Worm (Caenorhabditis elegans) whole organism, late embryonic: ENCODE data around the gene mdt-27.

Experiments used
- C08G9.2 ChIP-seq: sonication (generic microtip); optimal IDR thresholded peaks from 2 replicates; lab custom pipeline; 2016; ENCODE audit warnings: mild to moderate bottlenecking, missing genetic modification characterization, moderate library complexity, missing compliant biosample characterization
- F13H6.1 ChIP-seq: sonication (generic microtip); optimal IDR thresholded peaks from 2 replicates; lab custom pipeline; 2016; ENCODE audit warnings: missing genetic modification characterization, missing compliant biosample characterization
- K02D7.2 ChIP-seq: sonication (generic microtip); optimal IDR thresholded peaks from 2 replicates; lab custom pipeline; 2017; ENCODE audit warnings: mild to moderate bottlenecking, missing genetic modification characterization, missing compliant biosample characterization
- K09A11.1 ChIP-seq: sonication (generic microtip); optimal IDR thresholded peaks from 2 replicates; lab custom pipeline; 2017; ENCODE audit warnings: antibody characterized with exemption, mild to moderate bottlenecking, missing genetic modification characterization, missing compliant biosample characterization; ENCODE audit not compliant: insufficient read depth
- ahr-1 ChIP-seq: sonication (generic microtip); optimal IDR thresholded peaks from 2 replicates; lab custom pipeline; 2016; ENCODE audit warnings: missing genetic modification characterization, missing compliant biosample characterization
- ama-1 ChIP-seq: fragments of 150-350 bp; optimal IDR thresholded peaks from 2 replicates; lab custom pipeline; 2014
- ceh-19 ChIP-seq: fragments of 200-800 bp; sonication (Bioruptor generic); optimal IDR thresholded peaks from 2 replicates; lab custom pipeline; 2018; ENCODE audit warnings: mild to moderate bottlenecking, missing genetic modification characterization, missing compliant biosample characterization
- ceh-2 ChIP-seq: sonication (generic microtip); optimal IDR thresholded peaks from 2 replicates; lab custom pipeline; 2016; ENCODE audit warnings: missing genotype, missing genetic modification characterization, missing compliant biosample characterization
- ceh-22 ChIP-seq: sonication (generic microtip); optimal IDR thresholded peaks from 2 replicates; lab custom pipeline; 2017; ENCODE audit warnings: missing biosample characterization, missing genetic modification characterization
- ceh-24 ChIP-seq: sonication (generic microtip); optimal IDR thresholded peaks from 2 replicates; lab custom pipeline; 2016; ENCODE audit warnings: mild to moderate bottlenecking, missing genetic modification characterization, missing compliant biosample characterization
- ceh-30 ChIP-seq: fragments of 150-350 bp; optimal IDR thresholded peaks from 2 replicates; lab custom pipeline; 2014; ENCODE audit warnings: missing biosample characterization, missing genetic modification characterization
- ceh-31 ChIP-seq: sonication (generic microtip); optimal IDR thresholded peaks from 2 replicates; lab custom pipeline; 2016; ENCODE audit warnings: missing genetic modification characterization, missing compliant biosample characterization
- ceh-48 ChIP-seq: sonication (generic microtip); optimal IDR thresholded peaks from 2 replicates; lab custom pipeline; 2016; ENCODE audit warnings: missing genetic modification characterization, inconsistent platforms, missing compliant biosample characterization
- ceh-6 ChIP-seq: fragments of 200-800 bp; sonication (Bioruptor generic); optimal IDR thresholded peaks from 2 replicates; lab custom pipeline; 2018; ENCODE audit warnings: mild to moderate bottlenecking, missing genetic modification characterization, missing compliant biosample characterization
- elt-2 ChIP-seq: sonication (generic microtip); optimal IDR thresholded peaks from 2 replicates; lab custom pipeline; 2016; ENCODE audit warnings: missing genetic modification reagents, missing genetic modification characterization, missing compliant biosample characterization
- elt-4 ChIP-seq: sonication (generic microtip); optimal IDR thresholded peaks from 2 replicates; lab custom pipeline; 2016; ENCODE audit warnings: missing genetic modification characterization, missing compliant biosample characterization
- ets-4 ChIP-seq: sonication (generic microtip); optimal IDR thresholded peaks from 2 replicates; lab custom pipeline; 2016; ENCODE audit warnings: missing genetic modification characterization, missing compliant biosample characterization
- eyg-1 ChIP-seq: sonication (generic microtip); optimal IDR thresholded peaks from 2 replicates; lab custom pipeline; 2016; ENCODE audit warnings: missing genotype, missing genetic modification characterization, missing compliant biosample characterization
- fax-1 ChIP-seq: sonication (generic microtip); optimal IDR thresholded peaks from 2 replicates; lab custom pipeline; 2016; ENCODE audit warnings: missing genotype, missing genetic modification characterization, missing compliant biosample characterization
- fkh-10 ChIP-seq: fragments of 150-350 bp; optimal IDR thresholded peaks from 2 replicates; lab custom pipeline; 2014; ENCODE audit warnings: missing biosample characterization, missing genetic modification reagents, missing genetic modification characterization
- gmeb-2 ChIP-seq: sonication (generic microtip); optimal IDR thresholded peaks from 2 replicates; lab custom pipeline; 2016; ENCODE audit warnings: missing genetic modification characterization, inconsistent platforms, missing compliant biosample characterization
- hlh-8 ChIP-seq: sonication (generic microtip); optimal IDR thresholded peaks from 2 replicates; lab custom pipeline; 2016; ENCODE audit warnings: missing genotype, missing genetic modification characterization, missing compliant biosample characterization
- lim-6 ChIP-seq: sonication (generic microtip); optimal IDR thresholded peaks from 2 replicates; lab custom pipeline; 2016; ENCODE audit warnings: missing genetic modification characterization, missing compliant biosample characterization
- madf-2 ChIP-seq: sonication (generic microtip); optimal IDR thresholded peaks from 2 replicates; lab custom pipeline; 2017; ENCODE audit warnings: missing genetic modification characterization, missing compliant biosample characterization
- mec-3 ChIP-seq: sonication (generic microtip); optimal IDR thresholded peaks from 2 replicates; lab custom pipeline; 2016; ENCODE audit warnings: borderline replicate concordance, missing genetic modification characterization, missing compliant biosample characterization
- nfya-1 ChIP-seq: sonication (generic microtip); optimal IDR thresholded peaks from 2 replicates; lab custom pipeline; 2017; ENCODE audit warnings: missing genetic modification characterization, mild to moderate bottlenecking, missing compliant biosample characterization, antibody characterized with exemption, moderate library complexity
- nhr-11 ChIP-seq: fragments of 150-350 bp; optimal IDR thresholded peaks from 2 replicates; lab custom pipeline; 2014; ENCODE audit warnings: missing biosample characterization, missing genetic modification characterization
- nhr-232 ChIP-seq: sonication (generic microtip); optimal IDR thresholded peaks from 2 replicates; lab custom pipeline; 2016; ENCODE audit warnings: missing genetic modification characterization, missing compliant biosample characterization
- npax-4 ChIP-seq: sonication (generic microtip); optimal IDR thresholded peaks from 2 replicates; lab custom pipeline; 2016; ENCODE audit warnings: missing genetic modification characterization, missing compliant biosample characterization
- pat-9 ChIP-seq: fragments of 200-800 bp; sonication (Bioruptor generic); optimal IDR thresholded peaks from 2 replicates; lab custom pipeline; 2018; ENCODE audit warnings: mild to moderate bottlenecking, missing genetic modification characterization, moderate library complexity, missing compliant biosample characterization
- pha-2 ChIP-seq: sonication (generic microtip); optimal IDR thresholded peaks from 2 replicates; lab custom pipeline; 2017; ENCODE audit warnings: mild to moderate bottlenecking, missing genetic modification characterization, missing compliant biosample characterization
- pha-4 ChIP-seq: fragments of 150-350 bp; optimal IDR thresholded peaks from 2 replicates; lab custom pipeline; 2018; ENCODE audit warnings: missing biosample characterization, missing genetic modification reagents, missing genetic modification characterization
- pqm-1 ChIP-seq: sonication (generic microtip); optimal IDR thresholded peaks from 2 replicates; lab custom pipeline; 2016; ENCODE audit warnings: missing genetic modification characterization, missing compliant biosample characterization
- pros-1 ChIP-seq: fragments of 150-350 bp; optimal IDR thresholded peaks from 2 replicates; lab custom pipeline; 2014; ENCODE audit warnings: missing biosample characterization, missing genetic modification reagents, missing genetic modification characterization
- rnt-1 ChIP-seq: sonication (generic microtip); optimal IDR thresholded peaks from 2 replicates; lab custom pipeline; 2016; ENCODE audit warnings: missing genetic modification characterization, missing compliant biosample characterization
- tbx-7 ChIP-seq: sonication (generic microtip); optimal IDR thresholded peaks from 2 replicates; lab custom pipeline; 2016; ENCODE audit warnings: missing genotype, missing genetic modification characterization, missing compliant biosample characterization
- ttx-3 ChIP-seq: sonication (generic microtip); optimal IDR thresholded peaks from 2 replicates; lab custom pipeline; 2016; ENCODE audit warnings: missing genetic modification reagents, missing genetic modification characterization, missing compliant biosample characterization
- unc-3 ChIP-seq, 2 experiments: fragments of 200-800 bp in 1 of 2; sonication (Bioruptor generic) in 1 of 2; sonication (generic microtip) in 1 of 2; conservative IDR thresholded peaks in 1 of 2; optimal IDR thresholded peaks in 1 of 2; 2 replicates each; pipeline versions ENCODE4 v1.3.6 to Lab custom; 2016 to 2022; ENCODE audit warnings: missing compliant biosample characterization in 2 of 2, missing genetic modification characterization in 2 of 2, missing genetic modification reagents in 1 of 2
- unc-55 ChIP-seq: sonication (generic microtip); optimal IDR thresholded peaks from 2 replicates; lab custom pipeline; 2017; ENCODE audit warnings: missing biosample characterization, missing genetic modification reagents, missing genetic modification characterization
- unc-86 ChIP-seq: sonication (generic microtip); optimal IDR thresholded peaks from 2 replicates; lab custom pipeline; 2016; ENCODE audit warnings: missing genetic modification characterization, missing compliant biosample characterization
- zip-5 ChIP-seq: sonication (generic microtip); optimal IDR thresholded peaks from 2 replicates; lab custom pipeline; 2016; ENCODE audit warnings: missing genetic modification characterization, missing compliant biosample characterization
- ztf-16 ChIP-seq: sonication (generic microtip); optimal IDR thresholded peaks from 2 replicates; lab custom pipeline; 2017; ENCODE audit warnings: missing genetic modification characterization, missing compliant biosample characterization

Gene mdt-27

ce11 chrV:9175218-9175837 lies 38.1 kb downstream of the mdt-27 start, which contains the start of gene spas-1 (continued):
- peak; percentile 7 for TF ChIP-seq zip-5 (tag; lab: Kevin White, UChicago)
- TF ChIP-seq pros-1 (tag; lab: Kevin White, UChicago): no peak
- no peak for TF ChIP-seq ceh-24
- no peak for TF ChIP-seq unc-86
- no peak for TF ChIP-seq elt-4
- no peak for TF ChIP-seq ahr-1 (tag; lab: Kevin White, UChicago)
- no peak for TF ChIP-seq fax-1 (tag; lab: Kevin White, UChicago)
- TF ChIP-seq ceh-2 (tag; lab: Kevin White, UChicago): peak; percentile 34
- peak; percentile 34 for TF ChIP-seq K09A11.1 (tag; lab: Kevin White, UChicago)
- no peak for TF ChIP-seq ztf-16 (tag; lab: Kevin White, UChicago)
- TF ChIP-seq pat-9 (tag; lab: Kevin White, UChicago): peak; percentile 60
- TF ChIP-seq K02D7.2 (tag; lab: Kevin White, UChicago): no peak
- TF ChIP-seq nhr-11 (tag; lab: Kevin White, UChicago): no peak
- no peak for TF ChIP-seq pha-2 (tag; lab: Kevin White, UChicago)
- TF ChIP-seq eyg-1 (tag; lab: Kevin White, UChicago): peak; percentile 13
- TF ChIP-seq ceh-30 (tag; lab: Kevin White, UChicago): peak; percentile 39
- TF ChIP-seq mec-3 (tag; lab: Kevin White, UChicago): no peak
- peak; percentile 8 for TF ChIP-seq madf-2 (tag; lab: Kevin White, UChicago)
- TF ChIP-seq ceh-6 (GFP tag; lab: Kevin White, UChicago): peak; percentile 7
- peak; percentile 35 for TF ChIP-seq gmeb-2
- peak; percentile 96 for TF ChIP-seq ceh-48
- TF ChIP-seq hlh-8: no peak
- TF ChIP-seq ceh-19 (GFP tag; lab: Kevin White, UChicago): peak; percentile 53
- no peak for TF ChIP-seq lim-6
- TF ChIP-seq pqm-1 (tag; lab: Kevin White, UChicago): no peak
- no peak for TF ChIP-seq ama-1
- TF ChIP-seq elt-2 (tag; lab: Kevin White, UChicago): peak; percentile 79
- TF ChIP-seq F13H6.1: peak; percentile 22
- no peak for TF ChIP-seq unc-55
- peak; percentile 3 for TF ChIP-seq C08G9.2 (tag; lab: Kevin White, UChicago)
- TF ChIP-seq ttx-3 (tag; lab: Kevin White, UChicago): no peak
- no peak for TF ChIP-seq unc-3 (GFP tag; conservative IDR thresholded peaks at IDR 0.05; lab: Robert Waterston, UW)
- peak; percentile 52 for TF ChIP-seq unc-3 (tag; optimal IDR thresholded peaks at IDR 0.05; lab: Kevin White, UChicago)
- no peak for TF ChIP-seq ceh-22 (tag; lab: Kevin White, UChicago)
- peak; percentile 41 for TF ChIP-seq rnt-1 (tag; lab: Kevin White, UChicago)
- peak; percentile 76 for TF ChIP-seq nfya-1

ce11 chrV:9173789-9174188 lies 39.7 kb downstream of the mdt-27 start, which contains the start of gene pqn-16:
Gene pqn-16, plus strand, starts transcription at chrV:9174089.
- no peak for TF ChIP-seq tbx-7 (tag; lab: Kevin White, UChicago)
- TF ChIP-seq pat-9 (tag; lab: Kevin White, UChicago): no peak
- no peak for TF ChIP-seq gmeb-2
- no peak for TF ChIP-seq rnt-1 (tag; lab: Kevin White, UChicago)
- TF ChIP-seq fkh-10 (GFP tag; lab: Kevin White, UChicago): no peak
- no peak for TF ChIP-seq ceh-2 (tag; lab: Kevin White, UChicago)
- no peak for TF ChIP-seq npax-4 (tag; lab: Kevin White, UChicago)
- TF ChIP-seq nhr-232 (tag; lab: Kevin White, UChicago): no peak
- TF ChIP-seq pha-2 (tag; lab: Kevin White, UChicago): no peak
- TF ChIP-seq, all 69 proteins: peak for 0

ce11 chrV:9172989-9173388 lies 40.5 kb downstream of the mdt-27 start, which contains the start of gene gad-3:
Gene gad-3, minus strand, starts transcription at chrV:9173005.
- no peak for TF ChIP-seq ets-4 (tag; lab: Kevin White, UChicago)
- no peak for TF ChIP-seq pha-4
- no peak for TF ChIP-seq nhr-11 (tag; lab: Kevin White, UChicago)
- no peak for TF ChIP-seq ceh-31 (tag; lab: Kevin White, UChicago)
- TF ChIP-seq ceh-30 (tag; lab: Kevin White, UChicago): no peak
- TF ChIP-seq pqm-1 (tag; lab: Kevin White, UChicago): no peak
- no peak for TF ChIP-seq F13H6.1
- TF ChIP-seq K02D7.2 (tag; lab: Kevin White, UChicago): no peak
- no peak for TF ChIP-seq pros-1 (tag; lab: Kevin White, UChicago)
- no peak for TF ChIP-seq gmeb-2
- TF ChIP-seq ama-1: no peak
